Fruit fly (Drosophila melanogaster) whole organism, embryonic: ENCODE data around the gene PIP4K.

Experiments
- Ada2b ChIP-seq: fragments of 200-800 bp; sonication (Bioruptor generic); IDR thresholded peaks from 2 replicates; pipeline ENCODE4 v1.3.6; 2022; ENCODE audit warnings: missing biosample characterization, missing genetic modification characterization
- Atf-2 ChIP-seq: fragments of 200-800 bp; sonication (Bioruptor generic); optimal IDR thresholded peaks from 2 replicates; lab custom pipeline; 2016; ENCODE audit warnings: missing biosample characterization, missing genetic modification characterization
- C15 ChIP-seq: fragments of 200-800 bp; sonication (Bioruptor generic); IDR thresholded peaks from 3 replicates; pipeline ENCODE4 v1.3.6; 2022; ENCODE audit warnings: missing biosample characterization, missing genetic modification characterization
- CG1024 ChIP-seq: fragments of 200-800 bp; sonication (Bioruptor generic); IDR thresholded peaks from 2 replicates; pipeline ENCODE4 v1.3.6; 2022; ENCODE audit warnings: missing biosample characterization, missing genetic modification characterization
- CG13624 ChIP-seq: fragments of 200-800 bp; sonication (Bioruptor generic); optimal IDR thresholded peaks from 2 replicates; lab custom pipeline; 2016; ENCODE audit warnings: missing biosample characterization, missing genetic modification characterization
- CG1603 ChIP-seq: fragments of 200-800 bp; sonication (Bioruptor generic); optimal IDR thresholded peaks from 2 replicates; lab custom pipeline; 2019; ENCODE audit warnings: missing biosample characterization, mild to moderate bottlenecking, missing genetic modification characterization, moderate library complexity
- CG1647 ChIP-seq: fragments of 200-800 bp; sonication (Bioruptor generic); optimal IDR thresholded peaks from 3 replicates; lab custom pipeline; 2016; ENCODE audit warnings: missing biosample characterization, missing genetic modification characterization
- CG17802 ChIP-seq: fragments of 200-800 bp; sonication (Bioruptor generic); optimal IDR thresholded peaks from 2 replicates; lab custom pipeline; 2018; ENCODE audit warnings: missing biosample characterization, mild to moderate bottlenecking, missing genetic modification characterization, moderate library complexity
- CG2199 ChIP-seq: fragments of 200-800 bp; sonication (Bioruptor generic); IDR thresholded peaks from 3 replicates; pipeline ENCODE4 v1.3.6; 2022; ENCODE audit warnings: missing biosample characterization, missing genetic modification characterization
- CG2875 ChIP-seq: fragments of 200-800 bp; sonication (Bioruptor generic); optimal IDR thresholded peaks from 2 replicates; lab custom pipeline; 2017; ENCODE audit warnings: missing biosample characterization, mild to moderate bottlenecking, missing genetic modification characterization, missing genetic modification reagents
- CG30020 ChIP-seq: fragments of 200-800 bp; optimal IDR thresholded peaks from 2 replicates; lab custom pipeline; 2019; ENCODE audit warnings: missing biosample characterization, mild to moderate bottlenecking, missing genetic modification characterization, moderate library complexity
- CG34224 ChIP-seq: fragments of 200-800 bp; sonication (Bioruptor generic); IDR thresholded peaks from 3 replicates; pipeline ENCODE4 v1.3.6; 2022; ENCODE audit warnings: missing biosample characterization, missing genetic modification characterization; ENCODE audit not compliant: partially characterized antibody
- CG5245 ChIP-seq: fragments of 200-800 bp; sonication (Bioruptor generic); optimal IDR thresholded peaks from 3 replicates; lab custom pipeline; 2016; ENCODE audit warnings: missing biosample characterization, missing genetic modification characterization
- CG7357 ChIP-seq: fragments of 200-800 bp; sonication (Bioruptor generic); IDR thresholded peaks from 3 replicates; pipeline ENCODE4 v1.3.6; 2022; ENCODE audit warnings: missing biosample characterization, missing genetic modification characterization
- CG8359 ChIP-seq: fragments of 200-800 bp; sonication (Bioruptor generic); optimal IDR thresholded peaks from 2 replicates; lab custom pipeline; 2017; ENCODE audit warnings: missing biosample characterization, mild to moderate bottlenecking, missing genetic modification characterization, borderline replicate concordance
- CG8944 ChIP-seq: fragments of 200-800 bp; sonication (Bioruptor generic); optimal IDR thresholded peaks from 3 replicates; lab custom pipeline; 2016; ENCODE audit warnings: missing biosample characterization, missing genetic modification characterization
- CTCF ChIP-seq: fragments of 200-800 bp; sonication (Bioruptor generic); optimal IDR thresholded peaks from 2 replicates; lab custom pipeline; 2017; ENCODE audit warnings: missing biosample characterization, mild to moderate bottlenecking, missing genetic modification characterization, moderate library complexity
- Chrac-16 ChIP-seq: fragments of 200-800 bp; sonication (Bioruptor generic); optimal IDR thresholded peaks from 3 replicates; lab custom pipeline; 2016; ENCODE audit warnings: missing biosample characterization, missing genetic modification characterization
- Dbx ChIP-seq: fragments of 200-800 bp; sonication (Bioruptor generic); IDR thresholded peaks from 3 replicates; pipeline ENCODE4 v1.3.6; 2022; ENCODE audit warnings: missing biosample characterization, missing genetic modification characterization
- Lpt ChIP-seq: fragments of >200 bp; optimal IDR thresholded peaks from 2 replicates; lab custom pipeline; 2018; ENCODE audit warnings: missing biosample characterization, missing genetic modification characterization
- MESR4 ChIP-seq: fragments of 200-800 bp; sonication (Bioruptor generic); optimal IDR thresholded peaks from 2 replicates; lab custom pipeline; 2018; ENCODE audit warnings: missing biosample characterization, mild to moderate bottlenecking, missing genetic modification characterization, moderate library complexity
- NfI ChIP-seq: fragments of 200-800 bp; sonication (Bioruptor generic); optimal IDR thresholded peaks from 3 replicates; lab custom pipeline; 2018; ENCODE audit warnings: missing biosample characterization, mild to moderate bottlenecking, missing genetic modification characterization, moderate library complexity
- Ssrp ChIP-seq: fragments of 200-800 bp; sonication (Bioruptor generic); optimal IDR thresholded peaks from 2 replicates; lab custom pipeline; 2018; ENCODE audit warnings: missing biosample characterization, mild to moderate bottlenecking, missing genetic modification characterization, moderate library complexity
- Taf1 ChIP-seq: fragments of 200-800 bp; sonication (Bioruptor generic); IDR thresholded peaks from 2 replicates; pipeline ENCODE4 v1.3.6; 2022; ENCODE audit warnings: missing biosample characterization, missing genetic modification characterization
- ase ChIP-seq: fragments of 200-800 bp; sonication (Bioruptor generic); IDR thresholded peaks from 3 replicates; pipeline ENCODE4 v1.3.6; 2022; ENCODE audit warnings: missing biosample characterization, missing genetic modification characterization
- bbx ChIP-seq: fragments of 200-800 bp; sonication (Bioruptor generic); IDR thresholded peaks from 2 replicates; pipeline ENCODE4 v1.3.6; 2022; ENCODE audit warnings: missing biosample characterization, missing genetic modification characterization; ENCODE audit not compliant: partially characterized antibody
- bsh ChIP-seq, 2 experiments: fragments of 200-800 bp; sonication (Bioruptor generic); optimal IDR thresholded peaks; 2 replicates each; lab custom pipeline; 2017 to 2018; ENCODE audit warnings: mild to moderate bottlenecking in 2 of 2, missing biosample characterization in 2 of 2, missing genetic modification characterization in 2 of 2, moderate library complexity in 1 of 2
- ci ChIP-seq: fragments of 200-800 bp; sonication (Bioruptor generic); IDR thresholded peaks from 3 replicates; pipeline ENCODE4 v1.3.6; 2022; ENCODE audit warnings: missing biosample characterization, missing genetic modification characterization
- crc ChIP-seq: fragments of 200-800 bp; sonication (Bioruptor generic); optimal IDR thresholded peaks from 2 replicates; lab custom pipeline; 2016; ENCODE audit warnings: missing biosample characterization, missing genetic modification characterization
- crol ChIP-seq: fragments of 200-800 bp; sonication (Bioruptor generic); IDR thresholded peaks from 2 replicates; pipeline ENCODE4 v1.3.6; 2022; ENCODE audit warnings: missing biosample characterization, missing genetic modification characterization
- cwo ChIP-seq: fragments of 200-800 bp; sonication (Bioruptor generic); optimal IDR thresholded peaks from 3 replicates; lab custom pipeline; 2017; ENCODE audit warnings: missing biosample characterization, missing genetic modification characterization, mild to moderate bottlenecking, moderate library complexity, missing genetic modification reagents
- dimm ChIP-seq: fragments of 200-800 bp; sonication (Bioruptor generic); IDR thresholded peaks from 2 replicates; pipeline ENCODE4 v1.3.6; 2022; ENCODE audit warnings: missing biosample characterization, missing genetic modification characterization
- dysf ChIP-seq: fragments of 200-800 bp; sonication (Bioruptor generic); IDR thresholded peaks from 3 replicates; pipeline ENCODE4 v1.3.6; 2022; ENCODE audit warnings: missing biosample characterization, missing genetic modification characterization
- eve ChIP-seq, 2 experiments: fragments of >200 bp; optimal IDR thresholded peaks; 2 replicates each; lab custom pipeline; 2017; ENCODE audit warnings: missing biosample characterization in 2 of 2, missing genetic modification characterization in 2 of 2
- gcm2 ChIP-seq: fragments of 200-800 bp; sonication (Bioruptor generic); optimal IDR thresholded peaks from 2 replicates; lab custom pipeline; 2016; ENCODE audit warnings: missing biosample characterization, missing genetic modification characterization
- ham ChIP-seq: fragments of 200-800 bp; sonication (Bioruptor generic); IDR thresholded peaks from 2 replicates; pipeline ENCODE4 v1.3.6; 2022; ENCODE audit warnings: missing biosample characterization, missing genetic modification characterization
- hkb ChIP-seq, 2 experiments: fragments of 200-800 bp in 1 of 2; fragments of >200 bp in 1 of 2; sonication (Bioruptor generic) in 1 of 2; IDR thresholded peaks in 1 of 2; optimal IDR thresholded peaks in 1 of 2; 2 replicates each; pipeline versions ENCODE4 v1.3.6 to Lab custom; 2017 to 2022; ENCODE audit warnings: missing biosample characterization in 1 of 2, missing genetic modification characterization in 1 of 2
- mld ChIP-seq: fragments of 200-800 bp; sonication (Bioruptor generic); IDR thresholded peaks from 3 replicates; pipeline ENCODE4 v1.3.6; 2022; ENCODE audit warnings: missing biosample characterization, missing genetic modification characterization; ENCODE audit not compliant: partially characterized antibody
- nerfin-2 ChIP-seq: fragments of 200-800 bp; sonication (Bioruptor generic); IDR thresholded peaks from 2 replicates; pipeline ENCODE4 v1.3.6; 2022; ENCODE audit warnings: missing biosample characterization, missing genetic modification characterization; ENCODE audit not compliant: partially characterized antibody
- odd ChIP-seq: fragments of 200-800 bp; sonication (Bioruptor generic); optimal IDR thresholded peaks from 2 replicates; lab custom pipeline; 2017; ENCODE audit warnings: missing biosample characterization, mild to moderate bottlenecking, missing genetic modification characterization
- pan ChIP-seq, 4 experiments: fragments of >200 bp in 3 of 4; fragments of 200-800 bp in 1 of 4; sonication (Bioruptor generic) in 1 of 4; optimal IDR thresholded peaks in 3 of 4; IDR thresholded peaks in 1 of 4; 2 replicates each; pipeline versions ENCODE4 v1.3.6 to Lab custom; 2017 to 2022; ENCODE audit warnings: missing biosample characterization in 2 of 4, missing genetic modification characterization in 2 of 4, mixed read lengths in 1 of 4
- pzg ChIP-seq: fragments of 200-800 bp; sonication (Bioruptor generic); optimal IDR thresholded peaks from 3 replicates; lab custom pipeline; 2018; ENCODE audit warnings: missing biosample characterization, mild to moderate bottlenecking, missing genetic modification characterization, moderate library complexity
- sens ChIP-seq: fragments of 200-800 bp; sonication (Bioruptor generic); peaks from one replicate; lab custom pipeline; 2016; ENCODE audit warnings: missing biosample characterization, missing genetic modification characterization
- sisA ChIP-seq: fragments of 200-800 bp; sonication (Bioruptor generic); IDR thresholded peaks from 2 replicates; pipeline ENCODE4 v1.3.6; 2022; ENCODE audit warnings: missing biosample characterization, missing genetic modification characterization
- sna ChIP-seq: fragments of 200-800 bp; sonication (Bioruptor generic); IDR thresholded peaks from 2 replicates; pipeline ENCODE4 v1.3.6; 2022; ENCODE audit warnings: missing biosample characterization, missing genetic modification characterization; ENCODE audit not compliant: partially characterized antibody
- ssp ChIP-seq: fragments of 200-800 bp; sonication (Bioruptor generic); IDR thresholded peaks from 2 replicates; pipeline ENCODE4 v1.3.6; 2022; ENCODE audit warnings: missing biosample characterization, missing genetic modification characterization
- tio ChIP-seq: fragments of 200-800 bp; sonication (Bioruptor generic); optimal IDR thresholded peaks from 2 replicates; lab custom pipeline; 2017; ENCODE audit warnings: missing biosample characterization, missing genetic modification characterization, inconsistent platforms
- unpg ChIP-seq: fragments of 200-800 bp; sonication (Bioruptor generic); optimal IDR thresholded peaks from 3 replicates; lab custom pipeline; 2018; ENCODE audit warnings: missing biosample characterization, mild to moderate bottlenecking, missing genetic modification characterization, moderate library complexity
- yki ChIP-seq: fragments of >200 bp; optimal IDR thresholded peaks from 3 replicates; lab custom pipeline; 2018

PIP4K gene

dm6 chr4:1233351-1233750 lies 36.7 kb upstream of the PIP4K start (continued):
- TF ChIP-seq CG1603 (tag; lab: Kevin White, UChicago) (peak; percentile 25), CG17802 (tag; lab: Kevin White, UChicago) (peak; percentile 94), eve (GFP tag; optimal IDR thresholded peaks at IDR 0.05; lab: Kevin White, UChicago) (no peak), CG30020 (tag; lab: Kevin White, UChicago) (peak; percentile 64), dysf (GFP tag; lab: Robert Waterston, UW) (no peak), CTCF (no peak), sisA (GFP tag; lab: Robert Waterston, UW) (no peak)
- TF ChIP-seq, all 482 proteins: peak for 7

- TF ChIP-seq cwo (GFP tag; lab: Kevin White, UChicago) (no peak), NfI (GFP tag; lab: Kevin White, UChicago) (no peak), crol (GFP tag; lab: Robert Waterston, UW) (no peak), Taf1 (no peak), CG2199 (no peak), CG7357 (GFP tag; lab: Robert Waterston, UW) (0 out of 3 replicates have a peak, but pooled peaks have one; percentile 40), Lpt (GFP tag; lab: Kevin White, UChicago) (no peak), odd (no peak), crc (no peak), bbx (GFP tag; lab: Robert Waterston, UW) (peak; percentile 24; the same call in 1 of the 2 replicates), yki (lab: Kevin White, UChicago) (no peak), Ada2b (GFP tag; lab: Robert Waterston, UW) (no peak), hkb (optimal IDR thresholded peaks at IDR 0.05; lab: Kevin White, UChicago) (no peak), hkb (GFP tag; IDR thresholded peaks at IDR 0.05; lab: Robert Waterston, UW) (no peak), mld (GFP tag; lab: Robert Waterston, UW) (no peak), MESR4 (GFP tag; lab: Kevin White, UChicago) (peak; percentile 49), CG17802 (tag; lab: Kevin White, UChicago) (peak; percentile 94), pan (optimal IDR thresholded peaks at IDR 0.05; lab: Kevin White, UChicago) (no peak), pan (GFP tag; optimal IDR thresholded peaks at IDR 0.05 in 1 of 2, IDR thresholded peaks at IDR 0.05 in 1 of 2) (no peak), CG1024 (GFP tag; lab: Robert Waterston, UW) (peak; percentile 84), sens (peak; percentile 67), ham (no peak), Atf-2 (GFP tag; lab: Kevin White, UChicago) (no peak), CG2875 (GFP tag; lab: Kevin White, UChicago) (no peak), CG8359 (GFP tag; lab: Kevin White, UChicago) (no peak), C15 (no peak), gcm2 (GFP tag; lab: Kevin White, UChicago) (no peak), pzg (peak; percentile 24), nerfin-2 (no peak), CG1647 (GFP tag; lab: Kevin White, UChicago) (no peak), Chrac-16 (no peak), unpg (peak; percentile 7), Ssrp (tag; lab: Kevin White, UChicago) (no peak), ase (no peak), bsh (GFP tag; optimal IDR thresholded peaks at IDR 0.05; lab: Kevin White, UChicago) (no peak), sna (GFP tag; lab: Robert Waterston, UW) (no peak), CG13624 (GFP tag; lab: Kevin White, UChicago) (no peak), CG34224 (GFP tag; lab: Robert Waterston, UW) (no peak), ssp (GFP tag; lab: Robert Waterston, UW) (peak; percentile 80), dimm (GFP tag; lab: Robert Waterston, UW) (no peak), Dbx (no peak), CG8944 (GFP tag; lab: Kevin White, UChicago) (no peak), CG5245 (GFP tag; lab: Kevin White, UChicago) (no peak), ci (GFP tag; lab: Robert Waterston, UW) (no peak), tio (GFP tag; lab: Kevin White, UChicago) (no peak)
Observed at dm6 chr4:1231648-1232286, 35.1 kb upstream of the PIP4K start.
